Worm (Caenorhabditis elegans): ENCODE results near the gene srw-127.

DNA sequence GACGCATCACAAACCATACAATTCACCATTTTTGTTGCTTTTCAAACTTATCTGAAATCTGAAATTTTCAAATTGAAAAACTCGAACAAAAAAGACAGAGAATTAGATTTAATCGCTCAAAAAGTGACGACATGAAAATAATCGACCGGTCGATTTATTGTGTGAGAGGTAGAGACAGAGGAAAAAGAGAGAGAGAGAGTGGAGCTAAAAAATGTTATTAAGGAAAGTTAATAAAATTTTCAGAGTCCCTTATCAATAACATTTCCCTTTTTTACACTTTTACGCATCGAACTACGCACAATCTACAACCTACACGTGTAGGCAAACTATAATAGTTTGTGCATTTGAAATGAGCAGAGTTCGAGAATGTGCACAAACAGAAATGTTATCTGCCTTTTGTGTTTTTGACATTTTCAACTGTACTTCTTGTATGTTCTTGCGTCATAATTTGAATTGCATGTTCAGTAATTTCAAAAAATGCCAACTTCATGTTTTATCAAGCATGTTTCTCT, 15.6 kb upstream of the srw-127 start, which contains the start of gene nhr-107:
- TF ChIP-seq unc-62 (GFP tag; optimal IDR thresholded peaks at IDR 0.05) = no peak
- no peak for TF ChIP-seq ceh-82 (tag; optimal IDR thresholded peaks at IDR 0.05)
- TF ChIP-seq lin-15B (tag; optimal IDR thresholded peaks at IDR 0.05) = no peak
- TF ChIP-seq nhr-77 (tag; optimal IDR thresholded peaks at IDR 0.05) = no peak
- TF ChIP-seq nhr-237 (tag; optimal IDR thresholded peaks at IDR 0.05) = no peak
